Comparison of ENCODE assay signal across 1 fruit fly cellular context in the genomic region with DNA sequence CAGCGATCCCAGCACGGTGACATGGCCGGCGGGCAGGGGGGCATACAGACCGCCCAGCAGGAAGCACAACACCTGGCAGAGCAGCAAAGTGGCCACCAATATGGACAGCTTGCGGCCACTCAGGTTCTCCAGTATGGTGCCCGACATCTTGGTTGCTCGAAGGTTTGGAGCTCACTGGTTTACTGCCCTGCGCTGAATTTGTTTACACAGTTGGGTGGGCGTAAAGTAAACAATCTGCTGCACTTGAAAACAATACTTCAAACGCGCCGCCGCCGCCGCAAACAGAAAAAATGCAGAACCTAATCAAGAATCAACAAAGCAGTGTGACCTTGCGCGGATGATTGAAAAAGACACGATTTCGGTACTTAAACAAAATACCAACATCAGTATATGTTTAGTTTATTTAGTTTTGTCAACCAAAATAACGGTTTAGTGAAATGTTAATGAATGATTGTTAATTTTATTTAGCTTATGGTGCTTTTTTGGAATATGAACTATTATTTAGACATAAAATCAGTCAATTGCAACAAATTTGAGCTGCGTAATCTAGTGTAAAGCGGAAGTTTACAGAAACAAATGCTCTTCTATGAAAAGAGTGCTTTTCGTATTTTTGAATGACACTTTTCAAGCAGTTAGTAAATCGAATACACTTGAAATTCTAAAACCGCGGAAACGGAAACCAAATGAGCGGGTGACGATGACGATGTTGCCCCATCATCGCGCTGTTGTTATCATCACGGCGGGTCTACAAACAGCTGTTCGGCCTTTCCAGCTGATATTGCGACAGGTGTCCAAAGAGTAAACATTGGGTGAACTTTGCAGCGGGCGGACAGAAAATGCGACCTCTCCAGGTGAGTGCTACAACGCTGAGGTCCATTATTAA.
TF ChIP-seq lines count a peak whose summit lies in the region.

TSS of gene wls (minus strand) at position 327 of the 883 bp plus-strand sequence.
TSS of gene Adck5 (plus strand) at position 519 of the 883 bp plus-strand sequence.

TF ChIP-seq in whole organism, embryonic, 481 proteins besides CTCF, POLR2A, EP300 and RAD21 (continued from another document):
- TF ChIP-seq lov (optimal IDR thresholded peaks at IDR 0.05; lab: Kevin White, UChicago) (no peak), lov (GFP tag; IDR thresholded peaks at IDR 0.05; lab: Robert Waterston, UW) (peak; percentile 46; the same call in 1 of the 3 replicates), Dek (tag; optimal IDR thresholded peaks at IDR 0.05; lab: Kevin White, UChicago) (no peak), ci (GFP tag; IDR thresholded peaks at IDR 0.05; lab: Robert Waterston, UW) (peak; percentile 87), ac (GFP tag; optimal IDR thresholded peaks at IDR 0.05; lab: Kevin White, UChicago) (peak; percentile 64), Spps (tag; optimal IDR thresholded peaks at IDR 0.05; lab: Kevin White, UChicago) (no peak), gce (GFP tag; IDR thresholded peaks at IDR 0.05; lab: Robert Waterston, UW) (peak; percentile 64; the same call in 1 of the 3 replicates), H2.0 (GFP tag; IDR thresholded peaks at IDR 0.05; lab: Robert Waterston, UW) (0 out of 2 replicates have a peak, but pooled peaks have one; percentile 16), CG17359 (tag; optimal IDR thresholded peaks at IDR 0.05; lab: Kevin White, UChicago) (no peak), Dip3 (GFP tag; optimal IDR thresholded peaks at IDR 0.05; lab: Kevin White, UChicago) (peak; percentile 12), CG3726 (GFP tag; IDR thresholded peaks at IDR 0.05; lab: Robert Waterston, UW) (no peak), Vsx1 (GFP tag; optimal IDR thresholded peaks at IDR 0.05; lab: Kevin White, UChicago) (no peak), pho (GFP tag; optimal IDR thresholded peaks at IDR 0.05; lab: Kevin White, UChicago) (peak; percentile 43), CG12744 (GFP tag; optimal IDR thresholded peaks at IDR 0.05; lab: Kevin White, UChicago) (peak; percentile 59), CG10462 (GFP tag; optimal IDR thresholded peaks at IDR 0.05; lab: Kevin White, UChicago) (peak; percentile 42), nmo (GFP tag; optimal IDR thresholded peaks at IDR 0.05; lab: Kevin White, UChicago) (peak; percentile 45), CG7786 (GFP tag; optimal IDR thresholded peaks at IDR 0.05; lab: Kevin White, UChicago) (peak; percentile 5), Poxn (GFP tag; IDR thresholded peaks at IDR 0.05; lab: Robert Waterston, UW) (no peak), gcm2 (GFP tag; optimal IDR thresholded peaks at IDR 0.05; lab: Kevin White, UChicago) (peak; percentile 3), YL-1 (GFP tag; optimal IDR thresholded peaks at IDR 0.05; lab: Kevin White, UChicago) (peak; percentile 41), crc (GFP tag; optimal IDR thresholded peaks at IDR 0.05; lab: Kevin White, UChicago) (peak; percentile 35), insv (GFP tag; optimal IDR thresholded peaks at IDR 0.05; lab: Kevin White, UChicago) (peak in 1 of 2 experiments; percentile 70), Dll (GFP tag; IDR thresholded peaks at IDR 0.05; lab: Robert Waterston, UW; ENCODE audit: partially characterized antibody) (no peak), hbn (GFP tag; IDR thresholded peaks at IDR 0.05; lab: Robert Waterston, UW; ENCODE audit: partially characterized antibody) (0 out of 2 replicates have a peak, but pooled peaks have one; percentile 27), Dp (GFP tag; optimal IDR thresholded peaks at IDR 0.05; lab: Kevin White, UChicago) (peak; percentile 38), schlank (tag; optimal IDR thresholded peaks at IDR 0.05; lab: Kevin White, UChicago) (peak; percentile 71), ATbp (GFP tag; optimal IDR thresholded peaks at IDR 0.05; lab: Kevin White, UChicago) (peak; percentile 46), CG17186 (GFP tag; optimal IDR thresholded peaks at IDR 0.05; lab: Kevin White, UChicago) (peak; percentile 34), CG9817 (tag; optimal IDR thresholded peaks at IDR 0.05; lab: Kevin White, UChicago) (peak; percentile 17), CG3995 (GFP tag; optimal IDR thresholded peaks at IDR 0.05; lab: Kevin White, UChicago) (peak; percentile 68), mirr (GFP tag; optimal IDR thresholded peaks at IDR 0.05; lab: Kevin White, UChicago) (peak; percentile 65), CG2202 (tag; optimal IDR thresholded peaks at IDR 0.05; lab: Kevin White, UChicago) (peak; percentile 50), slou (GFP tag; optimal IDR thresholded peaks at IDR 0.05; lab: Kevin White, UChicago) (peak; percentile 18), salm (tag; optimal IDR thresholded peaks at IDR 0.05; lab: Kevin White, UChicago) (peak; percentile 25), CG14710 (tag; optimal IDR thresholded peaks at IDR 0.05; lab: Kevin White, UChicago) (peak; percentile 81), knrl (GFP tag; IDR thresholded peaks at IDR 0.05; lab: Robert Waterston, UW; ENCODE audit: partially characterized antibody) (no peak), tgo (GFP tag; IDR thresholded peaks at IDR 0.05; lab: Robert Waterston, UW) (no peak), Max (GFP tag; optimal IDR thresholded peaks at IDR 0.05; lab: Kevin White, UChicago) (no peak), CG6765 (GFP tag; optimal IDR thresholded peaks at IDR 0.05; lab: Kevin White, UChicago) (peak; percentile 73), Ssrp (tag; optimal IDR thresholded peaks at IDR 0.05; lab: Kevin White, UChicago) (peak; percentile 6), CoRest (tag; optimal IDR thresholded peaks at IDR 0.05; lab: Kevin White, UChicago) (peak; percentile 60), lilli (GFP tag; optimal IDR thresholded peaks at IDR 0.05; lab: Kevin White, UChicago) (peak; percentile 26), gsb-n (tag; optimal IDR thresholded peaks at IDR 0.05; lab: Kevin White, UChicago) (no peak), lola (GFP tag; optimal IDR thresholded peaks at IDR 0.05; lab: Kevin White, UChicago) (no peak), Mad (GFP tag; optimal IDR thresholded peaks at IDR 0.05; lab: Kevin White, UChicago) (peak; percentile 44), Xbp1 (GFP tag; optimal IDR thresholded peaks at IDR 0.05; lab: Kevin White, UChicago) (peak; percentile 26), maf-S (GFP tag; optimal IDR thresholded peaks at IDR 0.05; lab: Kevin White, UChicago) (peak; percentile 11), CG7987 (GFP tag; optimal IDR thresholded peaks at IDR 0.05; lab: Kevin White, UChicago) (peak; percentile 81), CG6683 (GFP tag; optimal IDR thresholded peaks at IDR 0.05; lab: Kevin White, UChicago) (peak; percentile 39), CG1647 (GFP tag; optimal IDR thresholded peaks at IDR 0.05; lab: Kevin White, UChicago) (no peak), CG18011 (GFP tag; optimal IDR thresholded peaks at IDR 0.05; lab: Kevin White, UChicago) (peak; percentile 27), CG32532 (GFP tag; IDR thresholded peaks at IDR 0.05; lab: Robert Waterston, UW) (0 out of 2 replicates have a peak, but pooled peaks have one; percentile 32), CG17912 (GFP tag; optimal IDR thresholded peaks at IDR 0.05; lab: Kevin White, UChicago) (peak; percentile 45), B-H2 (GFP tag; optimal IDR thresholded peaks at IDR 0.05; lab: Kevin White, UChicago) (no peak), Sry-δ (GFP tag; optimal IDR thresholded peaks at IDR 0.05; lab: Kevin White, UChicago) (peak; percentile 25), CG11723 (GFP tag; optimal IDR thresholded peaks at IDR 0.05; lab: Kevin White, UChicago) (peak; percentile 45), gfzf (GFP tag; optimal IDR thresholded peaks at IDR 0.05; lab: Kevin White, UChicago) (peak; percentile 83), pfk (GFP tag; optimal IDR thresholded peaks at IDR 0.05; lab: Kevin White, UChicago) (no peak), tin (GFP tag; optimal IDR thresholded peaks at IDR 0.05; lab: Kevin White, UChicago) (no peak), Dad (GFP tag; optimal IDR thresholded peaks at IDR 0.05; lab: Kevin White, UChicago) (peak; percentile 21), ab (GFP tag; optimal IDR thresholded peaks at IDR 0.05; lab: Kevin White, UChicago) (no peak), lab (GFP tag; optimal IDR thresholded peaks at IDR 0.05; lab: Kevin White, UChicago) (peak; percentile 85), CG13624 (GFP tag; optimal IDR thresholded peaks at IDR 0.05; lab: Kevin White, UChicago) (peak; percentile 45), PHDP (tag; optimal IDR thresholded peaks at IDR 0.05; lab: Kevin White, UChicago) (peak; percentile 61), zen2 (GFP tag; IDR thresholded peaks at IDR 0.05; lab: Robert Waterston, UW; ENCODE audit: partially characterized antibody) (peak; percentile 41; the same call in 2 of the 3 replicates), kay (GFP tag; optimal IDR thresholded peaks at IDR 0.05; lab: Kevin White, UChicago) (peak; percentile 10), BEAF-32 (GFP tag; optimal IDR thresholded peaks at IDR 0.05; lab: Kevin White, UChicago) (peak; percentile 41), Hey (tag; optimal IDR thresholded peaks at IDR 0.05; lab: Kevin White, UChicago) (peak; percentile 20), CG4707 (GFP tag; optimal IDR thresholded peaks at IDR 0.05; lab: Kevin White, UChicago) (peak; percentile 45), Usf (GFP tag; optimal IDR thresholded peaks at IDR 0.05; lab: Kevin White, UChicago) (no peak), CG10267 (tag; optimal IDR thresholded peaks at IDR 0.05; lab: Kevin White, UChicago) (peak; percentile 52), CG10979 (tag; optimal IDR thresholded peaks at IDR 0.05; lab: Kevin White, UChicago) (peak; percentile 16), wor (GFP tag; IDR thresholded peaks at IDR 0.05; lab: Robert Waterston, UW) (no peak), Sox100B (GFP tag; optimal IDR thresholded peaks at IDR 0.05; lab: Kevin White, UChicago) (no peak), ttk (GFP tag; IDR thresholded peaks at IDR 0.05; lab: Robert Waterston, UW) (no peak), Asciz (GFP tag; optimal IDR thresholded peaks at IDR 0.05; lab: Kevin White, UChicago) (no peak), CG10321 (GFP tag; IDR thresholded peaks at IDR 0.05; lab: Robert Waterston, UW) (peak; percentile 37; the same call in 1 of the 2 replicates), stc (GFP tag; IDR thresholded peaks at IDR 0.05; lab: Robert Waterston, UW) (peak; percentile 30; the same call in 1 of the 2 replicates), chm (GFP tag; IDR thresholded peaks at IDR 0.05; lab: Robert Waterston, UW) (peak; percentile 17; the same call in 1 of the 2 replicates), bigmax (GFP tag; optimal IDR thresholded peaks at IDR 0.05; lab: Kevin White, UChicago) (peak; percentile 41), nerfin-1 (tag; optimal IDR thresholded peaks at IDR 0.05; lab: Kevin White, UChicago) (peak; percentile 26), CG6272 (GFP tag; IDR thresholded peaks at IDR 0.05; lab: Robert Waterston, UW) (no peak), Rfx (GFP tag; IDR thresholded peaks at IDR 0.05; lab: Robert Waterston, UW) (peak; percentile 70), cad (GFP tag; optimal IDR thresholded peaks at IDR 0.05; lab: Kevin White, UChicago) (no peak), dysf (GFP tag; IDR thresholded peaks at IDR 0.05; lab: Robert Waterston, UW) (peak; percentile 50; the same call in 1 of the 3 replicates), tll (GFP tag; optimal IDR thresholded peaks at IDR 0.05; lab: Kevin White, UChicago) (no peak), bsh (GFP tag; optimal IDR thresholded peaks at IDR 0.05; lab: Kevin White, UChicago) (peak in 1 of 2 experiments; percentile 42), CG2116 (GFP tag; optimal IDR thresholded peaks at IDR 0.05; lab: Kevin White, UChicago) (peak; percentile 67), fd64A (GFP tag; optimal IDR thresholded peaks at IDR 0.05; lab: Kevin White, UChicago) (peak; percentile 22), crp (GFP tag; optimal IDR thresholded peaks at IDR 0.05; lab: Kevin White, UChicago) (peak; percentile 58 to 92), Side (GFP tag; optimal IDR thresholded peaks at IDR 0.05; lab: Kevin White, UChicago) (peak; percentile 70), CG11247 (GFP tag; IDR thresholded peaks at IDR 0.05; lab: Robert Waterston, UW) (0 out of 2 replicates have a peak, but pooled peaks have one; percentile 32), CG8281 (tag; optimal IDR thresholded peaks at IDR 0.05; lab: Kevin White, UChicago) (peak; percentile 15), Adf1 (GFP tag; IDR thresholded peaks at IDR 0.05; lab: Robert Waterston, UW) (peak; percentile 11; the same call in 1 of the 2 replicates), CG11560 (tag; IDR thresholded peaks at IDR 0.05; lab: Robert Waterston, UW) (no peak), gro (GFP tag; optimal IDR thresholded peaks at IDR 0.05; lab: Kevin White, UChicago) (peak; percentile 40), CrebB (tag; optimal IDR thresholded peaks at IDR 0.05; lab: Kevin White, UChicago) (peak; percentile 73), pum (GFP tag; optimal IDR thresholded peaks at IDR 0.05; lab: Kevin White, UChicago) (no peak), pzg (GFP tag; optimal IDR thresholded peaks at IDR 0.05; lab: Kevin White, UChicago) (peak; percentile 41), CG9727 (GFP tag; optimal IDR thresholded peaks at IDR 0.05; lab: Kevin White, UChicago) (peak; percentile 63), Pdp1 (GFP tag; optimal IDR thresholded peaks at IDR 0.05; lab: Kevin White, UChicago) (peak; percentile 10 to 52), CG10274 (GFP tag; optimal IDR thresholded peaks at IDR 0.05; lab: Kevin White, UChicago) (peak; percentile 32), CG18619 (GFP tag; optimal IDR thresholded peaks at IDR 0.05; lab: Kevin White, UChicago) (peak; percentile 27), vvl (GFP tag; IDR thresholded peaks at IDR 0.05; lab: Robert Waterston, UW) (0 out of 2 replicates have a peak, but pooled peaks have one; percentile 30), ranshi (GFP tag; IDR thresholded peaks at IDR 0.05; lab: Robert Waterston, UW) (no peak; the same call in 1 of the 2 replicates), CG34376 (GFP tag; optimal IDR thresholded peaks at IDR 0.05; lab: Kevin White, UChicago) (peak; percentile 59), ewg (GFP tag; optimal IDR thresholded peaks at IDR 0.05; lab: Kevin White, UChicago) (peak; percentile 12), wek (GFP tag; optimal IDR thresholded peaks at IDR 0.05; lab: Kevin White, UChicago) (peak; percentile 62), CG6854 (GFP tag; optimal IDR thresholded peaks at IDR 0.05; lab: Kevin White, UChicago) (peak; percentile 65)
TF ChIP-seq in whole organism, embryonic: peak in this region for 203.
